Worm (Caenorhabditis elegans): ENCODE data around the gene F28C10.1.

DNA sequence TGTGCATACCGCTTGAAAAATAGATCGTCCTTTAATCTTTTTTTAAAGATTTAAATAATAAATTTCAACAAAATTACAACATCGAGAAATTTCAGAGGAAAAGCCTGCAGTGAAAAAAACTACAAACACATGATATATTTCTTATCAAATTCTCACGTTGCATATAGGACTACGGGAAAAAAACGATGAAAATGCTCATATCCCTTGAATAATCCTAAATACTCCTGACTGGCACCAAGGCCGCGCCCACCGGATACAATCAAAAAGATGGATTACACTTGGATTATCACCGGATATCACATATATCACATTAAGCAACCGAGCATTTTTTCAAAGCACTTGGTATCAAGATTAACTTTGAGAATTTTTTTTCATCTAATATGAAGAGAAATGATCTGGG, 28.9 kb upstream of the F28C10.1 start:
- TF ChIP-seq dve-1 (tag; optimal IDR thresholded peaks at IDR 0.05): no peak
- no peak for TF ChIP-seq F13H6.1 (tag; optimal IDR thresholded peaks at IDR 0.05)
- no peak for TF ChIP-seq syd-9 (tag; optimal IDR thresholded peaks at IDR 0.05)
- no peak for TF ChIP-seq fkh-10 (GFP tag; optimal IDR thresholded peaks at IDR 0.05)
- TF ChIP-seq ceh-30 (tag; optimal IDR thresholded peaks at IDR 0.05): no peak
- no peak for TF ChIP-seq fax-1 (tag; optimal IDR thresholded peaks at IDR 0.05)
- no peak for TF ChIP-seq nhr-11 (tag; optimal IDR thresholded peaks at IDR 0.05)
- no peak for TF ChIP-seq lin-11 (tag; optimal IDR thresholded peaks at IDR 0.05)
- TF ChIP-seq ceh-34 (tag; optimal IDR thresholded peaks at IDR 0.05): no peak
- TF ChIP-seq ama-1 (optimal IDR thresholded peaks at IDR 0.05): no peak

Data from whole organism, late embryonic.